Worm (Caenorhabditis elegans) whole organism, late embryonic: ENCODE data around the gene F14F7.5.

Source experiments
- F13H6.1 ChIP-seq: sonication (generic microtip); optimal IDR thresholded peaks from 2 replicates; lab custom pipeline; 2016; ENCODE audit warnings: missing genetic modification characterization, missing compliant biosample characterization
- K09A11.1 ChIP-seq: sonication (generic microtip); optimal IDR thresholded peaks from 2 replicates; lab custom pipeline; 2017; ENCODE audit warnings: antibody characterized with exemption, mild to moderate bottlenecking, missing genetic modification characterization, missing compliant biosample characterization; ENCODE audit not compliant: insufficient read depth
- ceh-19 ChIP-seq: fragments of 200-800 bp; sonication (Bioruptor generic); optimal IDR thresholded peaks from 2 replicates; lab custom pipeline; 2018; ENCODE audit warnings: mild to moderate bottlenecking, missing genetic modification characterization, missing compliant biosample characterization
- ceh-24 ChIP-seq: sonication (generic microtip); optimal IDR thresholded peaks from 2 replicates; lab custom pipeline; 2016; ENCODE audit warnings: mild to moderate bottlenecking, missing genetic modification characterization, missing compliant biosample characterization
- elt-2 ChIP-seq: sonication (generic microtip); optimal IDR thresholded peaks from 2 replicates; lab custom pipeline; 2016; ENCODE audit warnings: missing genetic modification reagents, missing genetic modification characterization, missing compliant biosample characterization
- fkh-10 ChIP-seq: fragments of 150-350 bp; optimal IDR thresholded peaks from 2 replicates; lab custom pipeline; 2014; ENCODE audit warnings: missing biosample characterization, missing genetic modification reagents, missing genetic modification characterization
- hlh-13 ChIP-seq: fragments of 200-800 bp; sonication (Bioruptor generic); optimal IDR thresholded peaks from 2 replicates; lab custom pipeline; 2018; ENCODE audit warnings: mild to moderate bottlenecking, missing genetic modification characterization, missing compliant biosample characterization
- lin-11 ChIP-seq: fragments of 200-800 bp; sonication (Bioruptor generic); optimal IDR thresholded peaks from 2 replicates; lab custom pipeline; 2018; ENCODE audit warnings: mild to moderate bottlenecking, missing genetic modification characterization, missing compliant biosample characterization
- odd-2 ChIP-seq: sonication (generic microtip); optimal IDR thresholded peaks from 2 replicates; lab custom pipeline; 2017; ENCODE audit warnings: antibody characterized with exemption, mild to moderate bottlenecking, missing genetic modification characterization, missing compliant biosample characterization
- pag-3 ChIP-seq: sonication (generic microtip); optimal IDR thresholded peaks from 2 replicates; lab custom pipeline; 2016; ENCODE audit warnings: missing compliant biosample characterization, missing genetic modification characterization, borderline replicate concordance
- pat-9 ChIP-seq: fragments of 200-800 bp; sonication (Bioruptor generic); optimal IDR thresholded peaks from 2 replicates; lab custom pipeline; 2018; ENCODE audit warnings: mild to moderate bottlenecking, missing genetic modification characterization, moderate library complexity, missing compliant biosample characterization
- pha-4 ChIP-seq: fragments of 150-350 bp; optimal IDR thresholded peaks from 2 replicates; lab custom pipeline; 2018; ENCODE audit warnings: missing biosample characterization, missing genetic modification reagents, missing genetic modification characterization
- unc-86 ChIP-seq: sonication (generic microtip); optimal IDR thresholded peaks from 2 replicates; lab custom pipeline; 2016; ENCODE audit warnings: missing genetic modification characterization, missing compliant biosample characterization

DNA sequence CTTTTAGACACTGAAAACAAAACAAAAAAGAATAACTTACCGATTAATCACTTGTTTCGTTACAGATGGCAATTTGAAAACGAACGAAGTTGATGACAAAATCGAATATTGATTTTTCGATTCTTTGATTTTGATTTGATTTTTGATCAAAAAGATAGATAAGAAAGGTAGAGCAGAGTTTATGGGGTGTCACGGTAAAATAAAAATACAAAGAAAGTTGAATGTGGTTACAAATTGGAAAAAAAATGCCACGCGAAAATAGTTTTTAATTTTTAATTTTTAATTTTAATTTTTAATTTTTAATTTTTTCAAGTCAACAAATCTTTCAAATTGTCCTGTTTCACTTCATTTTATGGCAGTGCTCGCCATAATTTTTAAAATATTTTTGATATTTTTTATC is 23.5 kb downstream of the F14F7.5 start, which contains the start of gene F54F12.1:
- TF ChIP-seq hlh-13: no peak
- no peak for TF ChIP-seq unc-86 (tag; lab: Kevin White, UChicago)
- no peak for TF ChIP-seq pha-4
- TF ChIP-seq K09A11.1 (tag; lab: Kevin White, UChicago): no peak
- TF ChIP-seq pat-9 (tag; lab: Kevin White, UChicago): no peak
- TF ChIP-seq fkh-10 (GFP tag; lab: Kevin White, UChicago): no peak
- no peak for TF ChIP-seq odd-2
- no peak for TF ChIP-seq ceh-24 (tag; lab: Kevin White, UChicago)
- no peak for TF ChIP-seq elt-2 (tag; lab: Kevin White, UChicago)
- no peak for TF ChIP-seq ceh-19
- no peak for TF ChIP-seq lin-11
- TF ChIP-seq F13H6.1: no peak
- no peak for TF ChIP-seq pag-3
